Fruit fly (Drosophila melanogaster): ENCODE measurements around the gene wts.
A peak's percentile ranks its signal among the peaks of the same experiment; 100 is the strongest.

Gene wts

dm6 chr3R:30802779-30803178, 3.6 kb downstream of the wts start (continued):
- TF ChIP-seq BtbVII (GFP tag; optimal IDR thresholded peaks at IDR 0.05) (no peak), ato (GFP tag; IDR thresholded peaks at IDR 0.05; ENCODE audit: partially characterized antibody) (no peak), CG2875 (GFP tag; optimal IDR thresholded peaks at IDR 0.05) (no peak), emc (GFP tag; optimal IDR thresholded peaks at IDR 0.05) (no peak), bab2 (GFP tag; optimal IDR thresholded peaks at IDR 0.05) (peak; percentile 34), pho (GFP tag; optimal IDR thresholded peaks at IDR 0.05) (no peak), lilli (GFP tag; optimal IDR thresholded peaks at IDR 0.05) (no peak), CG8388 (GFP tag; optimal IDR thresholded peaks at IDR 0.05) (no peak), CG13424 (tag; optimal IDR thresholded peaks at IDR 0.05) (peak; percentile 9), wor (GFP tag; IDR thresholded peaks at IDR 0.05) (no peak), Myb (GFP tag; optimal IDR thresholded peaks at IDR 0.05) (no peak), CG14860 (GFP tag; IDR thresholded peaks at IDR 0.05; ENCODE audit: partially characterized antibody) (no peak), unpg (GFP tag; optimal IDR thresholded peaks at IDR 0.05) (peak; percentile 24), Nf-YC (tag; optimal IDR thresholded peaks at IDR 0.05) (no peak), CG7963 (GFP tag; IDR thresholded peaks at IDR 0.05; ENCODE audit: partially characterized antibody) (no peak), CG9609 (GFP tag; optimal IDR thresholded peaks at IDR 0.05) (no peak), Hey (tag; optimal IDR thresholded peaks at IDR 0.05) (no peak), bigmax (GFP tag; optimal IDR thresholded peaks at IDR 0.05) (no peak), CG8281 (tag; optimal IDR thresholded peaks at IDR 0.05) (no peak), Dip3 (GFP tag; optimal IDR thresholded peaks at IDR 0.05) (peak; percentile 5), fd64A (GFP tag; optimal IDR thresholded peaks at IDR 0.05) (no peak), fu2 (GFP tag; optimal IDR thresholded peaks at IDR 0.05) (no peak), row (GFP tag; IDR thresholded peaks at IDR 0.05) (no peak), NC2α (GFP tag; optimal IDR thresholded peaks at IDR 0.05) (no peak), CG6654 (GFP tag; optimal IDR thresholded peaks at IDR 0.05) (no peak), CG9817 (tag; optimal IDR thresholded peaks at IDR 0.05) (no peak), CG1024 (GFP tag; IDR thresholded peaks at IDR 0.05) (no peak), CG17359 (tag; optimal IDR thresholded peaks at IDR 0.05) (peak; percentile 43), CG4360 (GFP tag; IDR thresholded peaks at IDR 0.05) (no peak), jigr1 (GFP tag; IDR thresholded peaks at IDR 0.05) (no peak), Aef1 (GFP tag; IDR thresholded peaks at IDR 0.05) (no peak), Mrtf (GFP tag; IDR thresholded peaks at IDR 0.05) (no peak), CG12942 (GFP tag; optimal IDR thresholded peaks at IDR 0.05) (peak; percentile 3), repo (GFP tag; optimal IDR thresholded peaks at IDR 0.05) (no peak), Vsx1 (GFP tag; optimal IDR thresholded peaks at IDR 0.05) (no peak), kay (GFP tag; optimal IDR thresholded peaks at IDR 0.05) (no peak), Hand (GFP tag; optimal IDR thresholded peaks at IDR 0.05) (no peak), Ssrp (tag; optimal IDR thresholded peaks at IDR 0.05) (no peak), CrebB (tag; optimal IDR thresholded peaks at IDR 0.05) (peak; percentile 41), unc-4 (GFP tag; IDR thresholded peaks at IDR 0.05; ENCODE audit: partially characterized antibody) (no peak), CG3163 (GFP tag; optimal IDR thresholded peaks at IDR 0.05) (no peak), Awh (GFP tag; IDR thresholded peaks at IDR 0.05) (peak; percentile 29; the same call in 1 of the 2 replicates), CG17612 (GFP tag; IDR thresholded peaks at IDR 0.05) (no peak), Hr51 (GFP tag; optimal IDR thresholded peaks at IDR 0.05) (peak in 1 of 2 experiments; percentile 9), ssp (GFP tag; IDR thresholded peaks at IDR 0.05) (no peak), cg (GFP tag; optimal IDR thresholded peaks at IDR 0.05) (no peak), abd-A (tag; optimal IDR thresholded peaks at IDR 0.05) (no peak), HHEX (GFP tag; optimal IDR thresholded peaks at IDR 0.05) (peak; percentile 58), CG11723 (GFP tag; optimal IDR thresholded peaks at IDR 0.05) (no peak), danr (GFP tag; IDR thresholded peaks at IDR 0.05) (peak; percentile 13; the same call in 1 of the 2 replicates), Hsf (GFP tag; optimal IDR thresholded peaks at IDR 0.05) (no peak)

Measured in whole organism, embryonic.